Worm (Caenorhabditis elegans) whole organism, L4 larva: ENCODE data around the gene srh-148.

Source experiments
- D1046.2 ChIP-seq: fragments of 200-800 bp; sonication (Bioruptor generic); IDR thresholded peaks from 2 replicates; pipeline ENCODE4 v1.3.6; 2022; ENCODE audit warnings: missing genetic modification characterization, missing compliant biosample characterization
- ceh-82 ChIP-seq: sonication (generic microtip); optimal IDR thresholded peaks from 2 replicates; lab custom pipeline; 2017; ENCODE audit warnings: missing biosample characterization, missing genetic modification characterization
- lin-15B ChIP-seq: fragments of 150-350 bp; sonication (generic microtip); optimal IDR thresholded peaks from 3 replicates; lab custom pipeline; 2014; ENCODE audit warnings: missing biosample characterization, missing genetic modification characterization
- lin-39 ChIP-seq: fragments of 150-350 bp; optimal IDR thresholded peaks from 2 replicates; lab custom pipeline; 2014; ENCODE audit warnings: missing biosample characterization, missing genetic modification reagents, missing genetic modification characterization
- lsy-2 ChIP-seq, 2 experiments: fragments of 150-350 bp in 1 of 2; sonication (generic microtip) in 1 of 2; optimal IDR thresholded peaks; 2 replicates each; lab custom pipeline; 2014 to 2017; ENCODE audit warnings: missing biosample characterization in 2 of 2, missing genetic modification characterization in 2 of 2
- nhr-11 ChIP-seq: fragments of 150-350 bp; optimal IDR thresholded peaks from 2 replicates; lab custom pipeline; 2014; ENCODE audit warnings: missing biosample characterization, missing genetic modification characterization
- nhr-111 ChIP-seq: fragments of 200-800 bp; sonication (Bioruptor generic); optimal IDR thresholded peaks from 2 replicates; lab custom pipeline; 2018; ENCODE audit warnings: mild to moderate bottlenecking, missing genetic modification characterization, missing compliant biosample characterization
- nhr-25 ChIP-seq: sonication (generic microtip); optimal IDR thresholded peaks from 2 replicates; lab custom pipeline; 2017; ENCODE audit warnings: missing genetic modification characterization, mild to moderate bottlenecking, missing compliant biosample characterization, antibody characterized with exemption, moderate library complexity, borderline replicate concordance; ENCODE audit not compliant: insufficient read depth
- nhr-77 ChIP-seq: fragments of 150-350 bp; optimal IDR thresholded peaks from 2 replicates; lab custom pipeline; 2014; ENCODE audit warnings: missing biosample characterization, missing genetic modification characterization
- snpc-4 ChIP-seq: fragments of 150-350 bp; optimal IDR thresholded peaks from 2 replicates; lab custom pipeline; 2014; ENCODE audit warnings: missing biosample characterization, missing genetic modification characterization
- ztf-11 ChIP-seq: fragments of 150-350 bp; optimal IDR thresholded peaks from 2 replicates; lab custom pipeline; 2014; ENCODE audit warnings: missing biosample characterization, missing genetic modification characterization

- TF ChIP-seq ztf-11 (tag; lab: Kevin White, UChicago) (no peak), snpc-4 (tag; lab: Kevin White, UChicago) (no peak), ceh-82 (tag; lab: Kevin White, UChicago) (no peak), nhr-11 (tag; lab: Kevin White, UChicago) (no peak), nhr-77 (tag; lab: Kevin White, UChicago) (no peak), lin-39 (tag; lab: Kevin White, UChicago) (no peak), lin-15B (tag; lab: Kevin White, UChicago) (no peak), lsy-2 (tag; optimal IDR thresholded peaks at IDR 0.05; lab: Kevin White, UChicago) (no peak), nhr-25 (no peak), nhr-111 (GFP tag; lab: Kevin White, UChicago) (no peak), D1046.2 (GFP tag; lab: Robert Waterston, UW) (no peak)
These were observed 26.6 kb downstream of the srh-148 start, which contains the start of gene srbc-56 for ce11 chrV:15831586-15831985.
